Worm (Caenorhabditis elegans) whole organism, late embryonic: ENCODE data around the gene T14G8.6.

Experiments
- C08G9.2 ChIP-seq: sonication (generic microtip); optimal IDR thresholded peaks from 2 replicates; lab custom pipeline; 2016; ENCODE audit warnings: mild to moderate bottlenecking, missing genetic modification characterization, moderate library complexity, missing compliant biosample characterization
- K02D7.2 ChIP-seq: sonication (generic microtip); optimal IDR thresholded peaks from 2 replicates; lab custom pipeline; 2017; ENCODE audit warnings: mild to moderate bottlenecking, missing genetic modification characterization, missing compliant biosample characterization
- T23F11.4 ChIP-seq: fragments of 200-800 bp; sonication (Bioruptor generic); optimal IDR thresholded peaks from 2 replicates; lab custom pipeline; 2018; ENCODE audit warnings: mild to moderate bottlenecking, missing genetic modification characterization, missing compliant biosample characterization
- ahr-1 ChIP-seq: sonication (generic microtip); optimal IDR thresholded peaks from 2 replicates; lab custom pipeline; 2016; ENCODE audit warnings: missing genetic modification characterization, missing compliant biosample characterization
- ceh-14 ChIP-seq: sonication (generic microtip); optimal IDR thresholded peaks from 2 replicates; lab custom pipeline; 2016; ENCODE audit warnings: missing genotype, missing genetic modification characterization, missing compliant biosample characterization
- ceh-18 ChIP-seq: sonication (generic microtip); optimal IDR thresholded peaks from 2 replicates; lab custom pipeline; 2016; ENCODE audit warnings: missing genetic modification characterization, missing compliant biosample characterization
- ceh-19 ChIP-seq: fragments of 200-800 bp; sonication (Bioruptor generic); optimal IDR thresholded peaks from 2 replicates; lab custom pipeline; 2018; ENCODE audit warnings: mild to moderate bottlenecking, missing genetic modification characterization, missing compliant biosample characterization
- ceh-2 ChIP-seq: sonication (generic microtip); optimal IDR thresholded peaks from 2 replicates; lab custom pipeline; 2016; ENCODE audit warnings: missing genotype, missing genetic modification characterization, missing compliant biosample characterization
- ceh-24 ChIP-seq: sonication (generic microtip); optimal IDR thresholded peaks from 2 replicates; lab custom pipeline; 2016; ENCODE audit warnings: mild to moderate bottlenecking, missing genetic modification characterization, missing compliant biosample characterization
- ceh-30 ChIP-seq: fragments of 150-350 bp; optimal IDR thresholded peaks from 2 replicates; lab custom pipeline; 2014; ENCODE audit warnings: missing biosample characterization, missing genetic modification characterization
- ceh-34 ChIP-seq: sonication (generic microtip); optimal IDR thresholded peaks from 2 replicates; lab custom pipeline; 2016; ENCODE audit warnings: mild to moderate bottlenecking, missing genetic modification characterization, missing compliant biosample characterization
- ceh-48 ChIP-seq: sonication (generic microtip); optimal IDR thresholded peaks from 2 replicates; lab custom pipeline; 2016; ENCODE audit warnings: missing genetic modification characterization, inconsistent platforms, missing compliant biosample characterization
- che-1 ChIP-seq: sonication (generic microtip); optimal IDR thresholded peaks from 2 replicates; lab custom pipeline; 2016; ENCODE audit warnings: mild to moderate bottlenecking, missing genetic modification characterization, missing compliant biosample characterization
- dmd-4 ChIP-seq: sonication (generic microtip); optimal IDR thresholded peaks from 2 replicates; lab custom pipeline; 2016; ENCODE audit warnings: borderline replicate concordance, missing genetic modification characterization, missing compliant biosample characterization
- dve-1 ChIP-seq: sonication (generic microtip); optimal IDR thresholded peaks from 2 replicates; lab custom pipeline; 2017; ENCODE audit warnings: antibody characterized with exemption, mild to moderate bottlenecking, missing genetic modification characterization, missing compliant biosample characterization
- elt-4 ChIP-seq: sonication (generic microtip); optimal IDR thresholded peaks from 2 replicates; lab custom pipeline; 2016; ENCODE audit warnings: missing genetic modification characterization, missing compliant biosample characterization
- ets-4 ChIP-seq: sonication (generic microtip); optimal IDR thresholded peaks from 2 replicates; lab custom pipeline; 2016; ENCODE audit warnings: missing genetic modification characterization, missing compliant biosample characterization
- fax-1 ChIP-seq: sonication (generic microtip); optimal IDR thresholded peaks from 2 replicates; lab custom pipeline; 2016; ENCODE audit warnings: missing genotype, missing genetic modification characterization, missing compliant biosample characterization
- fkh-10 ChIP-seq: fragments of 150-350 bp; optimal IDR thresholded peaks from 2 replicates; lab custom pipeline; 2014; ENCODE audit warnings: missing biosample characterization, missing genetic modification reagents, missing genetic modification characterization
- hlh-15 ChIP-seq: sonication (generic microtip); optimal IDR thresholded peaks from 2 replicates; lab custom pipeline; 2016; ENCODE audit warnings: missing genetic modification characterization, missing compliant biosample characterization
- hlh-30 ChIP-seq: sonication (generic microtip); optimal IDR thresholded peaks from 2 replicates; lab custom pipeline; 2017; ENCODE audit warnings: antibody characterized with exemption, missing genetic modification characterization, missing compliant biosample characterization; ENCODE audit not compliant: insufficient read depth
- lim-6 ChIP-seq: sonication (generic microtip); optimal IDR thresholded peaks from 2 replicates; lab custom pipeline; 2016; ENCODE audit warnings: missing genetic modification characterization, missing compliant biosample characterization
- madf-2 ChIP-seq: sonication (generic microtip); optimal IDR thresholded peaks from 2 replicates; lab custom pipeline; 2017; ENCODE audit warnings: missing genetic modification characterization, missing compliant biosample characterization
- nfya-1 ChIP-seq: sonication (generic microtip); optimal IDR thresholded peaks from 2 replicates; lab custom pipeline; 2017; ENCODE audit warnings: missing genetic modification characterization, mild to moderate bottlenecking, missing compliant biosample characterization, antibody characterized with exemption, moderate library complexity
- nhr-11 ChIP-seq: fragments of 150-350 bp; optimal IDR thresholded peaks from 2 replicates; lab custom pipeline; 2014; ENCODE audit warnings: missing biosample characterization, missing genetic modification characterization
- npax-4 ChIP-seq: sonication (generic microtip); optimal IDR thresholded peaks from 2 replicates; lab custom pipeline; 2016; ENCODE audit warnings: missing genetic modification characterization, missing compliant biosample characterization
- pat-9 ChIP-seq: fragments of 200-800 bp; sonication (Bioruptor generic); optimal IDR thresholded peaks from 2 replicates; lab custom pipeline; 2018; ENCODE audit warnings: mild to moderate bottlenecking, missing genetic modification characterization, moderate library complexity, missing compliant biosample characterization
- pax-1 ChIP-seq: fragments of 150-350 bp; optimal IDR thresholded peaks from 2 replicates; lab custom pipeline; 2014; ENCODE audit warnings: missing biosample characterization, missing genetic modification characterization
- pha-4 ChIP-seq: fragments of 150-350 bp; optimal IDR thresholded peaks from 2 replicates; lab custom pipeline; 2018; ENCODE audit warnings: missing biosample characterization, missing genetic modification reagents, missing genetic modification characterization
- pros-1 ChIP-seq: fragments of 150-350 bp; optimal IDR thresholded peaks from 2 replicates; lab custom pipeline; 2014; ENCODE audit warnings: missing biosample characterization, missing genetic modification reagents, missing genetic modification characterization
- sdc-2 ChIP-seq: sonication (generic microtip); optimal IDR thresholded peaks from 2 replicates; lab custom pipeline; 2016; ENCODE audit warnings: missing genotype, missing genetic modification characterization, missing compliant biosample characterization
- sox-4 ChIP-seq: sonication (generic microtip); optimal IDR thresholded peaks from 2 replicates; lab custom pipeline; 2017; ENCODE audit warnings: mild to moderate bottlenecking, missing genetic modification characterization, inconsistent platforms, missing compliant biosample characterization
- syd-9 ChIP-seq: sonication (generic microtip); optimal IDR thresholded peaks from 2 replicates; lab custom pipeline; 2016; ENCODE audit warnings: mild to moderate bottlenecking, missing genetic modification characterization, moderate library complexity, missing compliant biosample characterization
- ttx-3 ChIP-seq: sonication (generic microtip); optimal IDR thresholded peaks from 2 replicates; lab custom pipeline; 2016; ENCODE audit warnings: missing genetic modification reagents, missing genetic modification characterization, missing compliant biosample characterization
- unc-42 ChIP-seq: sonication (generic microtip); optimal IDR thresholded peaks from 2 replicates; lab custom pipeline; 2016; ENCODE audit warnings: missing genotype, missing genetic modification characterization, missing compliant biosample characterization
- unc-55 ChIP-seq: sonication (generic microtip); optimal IDR thresholded peaks from 2 replicates; lab custom pipeline; 2017; ENCODE audit warnings: missing biosample characterization, missing genetic modification reagents, missing genetic modification characterization
- unc-86 ChIP-seq: sonication (generic microtip); optimal IDR thresholded peaks from 2 replicates; lab custom pipeline; 2016; ENCODE audit warnings: missing genetic modification characterization, missing compliant biosample characterization
- zip-5 ChIP-seq: sonication (generic microtip); optimal IDR thresholded peaks from 2 replicates; lab custom pipeline; 2016; ENCODE audit warnings: missing genetic modification characterization, missing compliant biosample characterization

The T14G8.6 gene

ce11 chrX:12889837-12890449 lies 27.3 kb upstream of the T14G8.6 start (continued):
- TF ChIP-seq lim-6 (tag; lab: Kevin White, UChicago) = no peak
- peak; percentile 14 for TF ChIP-seq hlh-15 (tag; lab: Kevin White, UChicago)
- TF ChIP-seq ceh-2 (tag; lab: Kevin White, UChicago) = peak; percentile 45
- peak; percentile 52 for TF ChIP-seq T23F11.4 (GFP tag; lab: Kevin White, UChicago)
- TF ChIP-seq ceh-24 (tag; lab: Kevin White, UChicago) = peak; percentile 64
- peak; percentile 59 for TF ChIP-seq ahr-1 (tag; lab: Kevin White, UChicago)
- TF ChIP-seq dmd-4 = peak; percentile 55
- no peak for TF ChIP-seq pros-1 (tag; lab: Kevin White, UChicago)
- no peak for TF ChIP-seq elt-4 (tag; lab: Kevin White, UChicago)
- TF ChIP-seq ceh-19 = peak; percentile 88
- peak; percentile 84 for TF ChIP-seq syd-9 (tag; lab: Kevin White, UChicago)
- TF ChIP-seq che-1 (tag; lab: Kevin White, UChicago) = peak; percentile 84
- TF ChIP-seq ceh-18 (tag; lab: Kevin White, UChicago) = peak; percentile 38
- no peak for TF ChIP-seq pax-1 (tag; lab: Kevin White, UChicago)
- peak; percentile 74 for TF ChIP-seq sox-4 (tag; lab: Kevin White, UChicago)
- peak; percentile 35 for TF ChIP-seq ceh-14 (tag; lab: Kevin White, UChicago)
- no peak for TF ChIP-seq unc-42

DNA sequence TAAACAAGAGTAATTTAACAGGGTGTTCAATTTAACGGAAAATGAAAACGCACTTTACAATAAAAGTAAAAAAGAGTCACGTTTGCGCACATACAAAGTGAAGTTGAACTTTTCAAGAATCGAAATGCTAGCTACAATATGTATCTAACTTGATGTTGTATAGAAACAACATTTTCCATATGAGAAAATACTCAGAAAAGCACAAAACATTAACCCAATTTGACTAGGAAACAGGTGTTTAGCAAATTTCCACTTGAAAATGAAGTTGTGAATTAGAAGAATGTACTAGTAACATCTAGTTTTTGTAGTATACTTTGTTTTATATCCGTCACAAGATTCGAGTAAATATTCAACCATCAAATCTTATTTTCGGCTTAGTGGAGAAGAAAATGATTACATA lies 22.2 kb upstream of the T14G8.6 start, which contains the start of gene gpc-1:
Gene gpc-1, minus strand, starts transcription at position 117 of the 400 bp plus-strand sequence.
- TF ChIP-seq unc-86 (tag; lab: Kevin White, UChicago) (no peak), K02D7.2 (no peak), madf-2 (tag; lab: Kevin White, UChicago) (no peak), unc-55 (GFP tag; lab: Kevin White, UChicago) (no peak), elt-4 (tag; lab: Kevin White, UChicago) (no peak), nhr-11 (tag; lab: Kevin White, UChicago) (no peak), C08G9.2 (tag; lab: Kevin White, UChicago) (no peak), sdc-2 (tag; lab: Kevin White, UChicago) (no peak), ceh-48 (tag; lab: Kevin White, UChicago) (no peak), dmd-4 (no peak), npax-4 (tag; lab: Kevin White, UChicago) (no peak), ceh-30 (no peak), ceh-18 (tag; lab: Kevin White, UChicago) (no peak), nfya-1 (tag; lab: Kevin White, UChicago) (no peak), che-1 (tag; lab: Kevin White, UChicago) (no peak), pros-1 (tag; lab: Kevin White, UChicago) (no peak), pax-1 (tag; lab: Kevin White, UChicago) (no peak), ceh-2 (tag; lab: Kevin White, UChicago) (no peak), hlh-30 (tag; lab: Kevin White, UChicago) (no peak), ceh-24 (tag; lab: Kevin White, UChicago) (no peak)

DNA sequence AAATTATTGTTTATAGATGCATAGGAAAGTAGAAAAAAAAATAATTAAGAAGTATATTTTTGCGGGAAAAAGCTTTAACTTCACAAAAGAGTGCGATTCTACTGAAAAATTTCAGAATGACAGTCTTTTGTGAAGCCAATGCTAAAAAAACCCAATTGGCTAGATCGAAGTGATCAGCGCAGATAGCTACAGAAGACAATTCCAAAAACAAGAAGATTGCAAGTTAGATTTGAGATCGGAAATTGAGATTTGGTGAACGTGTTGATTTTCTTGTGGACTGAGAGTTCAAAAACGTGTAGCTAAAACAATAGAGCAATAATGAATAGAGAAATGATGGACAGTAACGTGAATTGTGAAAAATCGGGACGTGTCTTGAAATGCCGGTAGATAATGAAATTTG lies 18.5 kb upstream of the T14G8.6 start:
- TF ChIP-seq nfya-1 (tag; lab: Kevin White, UChicago) = no peak
- no peak for TF ChIP-seq ceh-34 (tag; lab: Kevin White, UChicago)
- no peak for TF ChIP-seq elt-4 (tag; lab: Kevin White, UChicago)
- no peak for TF ChIP-seq dmd-4
- no peak for TF ChIP-seq ttx-3
- no peak for TF ChIP-seq fkh-10 (GFP tag; lab: Kevin White, UChicago)
- no peak for TF ChIP-seq ets-4 (tag; lab: Kevin White, UChicago)
- no peak for TF ChIP-seq pat-9 (tag; lab: Kevin White, UChicago)
- no peak for TF ChIP-seq fax-1
- no peak for TF ChIP-seq T23F11.4 (GFP tag; lab: Kevin White, UChicago)
- no peak for TF ChIP-seq dve-1 (tag; lab: Kevin White, UChicago)
- no peak for TF ChIP-seq ceh-48 (tag; lab: Kevin White, UChicago)
- TF ChIP-seq pha-4 (tag; lab: Kevin White, UChicago) = no peak
- no peak for TF ChIP-seq K02D7.2
- TF ChIP-seq zip-5 (tag; lab: Kevin White, UChicago) = no peak
- no peak for TF ChIP-seq pax-1 (tag; lab: Kevin White, UChicago)
- TF ChIP-seq ceh-14 (tag; lab: Kevin White, UChicago) = no peak
- no peak for TF ChIP-seq nhr-11 (tag; lab: Kevin White, UChicago)
